Worm (Caenorhabditis elegans) whole organism, L2 larva: ENCODE results near the gene lipl-3.

Source experiments
- F13H6.1 ChIP-seq: sonication (generic microtip); optimal IDR thresholded peaks from 2 replicates; lab custom pipeline; 2016; ENCODE audit warnings: missing genetic modification characterization, missing compliant biosample characterization
- blmp-1 ChIP-seq: sonication (generic microtip); optimal IDR thresholded peaks from 2 replicates; lab custom pipeline; 2017; ENCODE audit warnings: missing genetic modification characterization, mild to moderate bottlenecking, missing compliant biosample characterization, antibody characterized with exemption, moderate library complexity; ENCODE audit not compliant: insufficient read depth
- elt-1 ChIP-seq: fragments of 150-350 bp; optimal IDR thresholded peaks from 2 replicates; lab custom pipeline; 2014; ENCODE audit warnings: missing biosample characterization, missing genetic modification characterization
- elt-3 ChIP-seq: sonication (generic microtip); optimal IDR thresholded peaks from 2 replicates; lab custom pipeline; 2017; ENCODE audit warnings: missing biosample characterization, missing genetic modification characterization
- lin-39 ChIP-seq: fragments of 150-350 bp; optimal IDR thresholded peaks from 2 replicates; lab custom pipeline; 2014; ENCODE audit warnings: missing biosample characterization, missing genetic modification reagents, missing genetic modification characterization
- lsy-2 ChIP-seq, 2 experiments: fragments of 150-350 bp in 1 of 2; sonication (generic microtip) in 1 of 2; optimal IDR thresholded peaks; 2 replicates each; lab custom pipeline; 2014 to 2017; ENCODE audit warnings: missing biosample characterization in 2 of 2, missing genetic modification characterization in 2 of 2
- nhr-10 ChIP-seq: sonication (generic microtip); optimal IDR thresholded peaks from 2 replicates; lab custom pipeline; 2017; ENCODE audit warnings: missing biosample characterization, missing genetic modification characterization
- nhr-77 ChIP-seq: fragments of 150-350 bp; optimal IDR thresholded peaks from 2 replicates; lab custom pipeline; 2014; ENCODE audit warnings: missing biosample characterization, missing genetic modification characterization
- peb-1 ChIP-seq: fragments of 150-350 bp; optimal IDR thresholded peaks from 2 replicates; lab custom pipeline; 2014; ENCODE audit warnings: missing biosample characterization, missing genetic modification characterization
- unc-55 ChIP-seq: fragments of 150-350 bp; sonication (generic microtip); optimal IDR thresholded peaks from 3 replicates; lab custom pipeline; 2014; ENCODE audit warnings: missing biosample characterization, missing genetic modification reagents, missing genetic modification characterization
- unc-62 ChIP-seq: fragments of 150-350 bp; optimal IDR thresholded peaks from 2 replicates; lab custom pipeline; 2014; ENCODE audit warnings: missing biosample characterization, missing genetic modification reagents, missing genetic modification characterization

DNA sequence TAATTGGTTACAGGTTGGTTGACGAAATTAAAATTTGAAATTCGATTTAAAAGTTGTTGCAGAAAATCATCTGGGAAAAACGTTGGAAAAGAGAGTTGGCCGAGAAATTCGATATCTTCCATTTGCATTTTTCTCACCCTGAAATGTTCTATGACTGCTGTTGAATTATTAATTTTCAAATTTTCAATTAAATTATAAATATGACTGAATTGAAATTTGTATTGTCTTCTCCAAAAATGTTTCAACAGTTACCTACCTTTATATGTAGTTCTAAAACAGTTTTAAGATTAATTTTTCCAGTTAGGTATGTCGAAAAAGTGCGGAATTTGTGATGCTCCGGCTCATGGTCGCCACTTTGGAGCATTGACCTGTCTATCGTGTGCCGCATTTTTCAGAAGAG is 37.3 kb downstream of the lipl-3 start, which contains the start of gene nhr-211:
- no peak for TF ChIP-seq nhr-10 (tag; lab: Kevin White, UChicago)
- TF ChIP-seq nhr-77 (tag; lab: Kevin White, UChicago) = no peak
- no peak for TF ChIP-seq unc-62
- TF ChIP-seq peb-1 (tag; lab: Kevin White, UChicago) = no peak
- TF ChIP-seq elt-1 (tag; lab: Kevin White, UChicago) = no peak
- no peak for TF ChIP-seq lin-39 (tag; lab: Kevin White, UChicago)
- TF ChIP-seq F13H6.1 (tag; lab: Kevin White, UChicago) = no peak
- no peak for TF ChIP-seq elt-3 (tag; lab: Kevin White, UChicago)
- no peak for TF ChIP-seq lsy-2 (tag; optimal IDR thresholded peaks at IDR 0.05; lab: Kevin White, UChicago)
- TF ChIP-seq blmp-1 (tag; lab: Kevin White, UChicago) = no peak
- TF ChIP-seq unc-55 (GFP tag; lab: Kevin White, UChicago) = no peak
